Worm (Caenorhabditis elegans) whole organism, L3 larva: Measurements from ENCODE around the gene C15H11.10.
A peak's percentile ranks its signal among the peaks of the same experiment; 100 is the strongest.

Experiments used
- R02D3.7 ChIP-seq: fragments of 150-350 bp; optimal IDR thresholded peaks from 2 replicates; lab custom pipeline; 2014; ENCODE audit warnings: missing biosample characterization, missing genetic modification characterization
- ZK546.5 ChIP-seq: sonication (generic microtip); optimal IDR thresholded peaks from 2 replicates; lab custom pipeline; 2017; ENCODE audit warnings: missing biosample characterization, missing genetic modification characterization
- aly-2 ChIP-seq: fragments of 150-350 bp; optimal IDR thresholded peaks from 2 replicates; lab custom pipeline; 2014; ENCODE audit warnings: missing biosample characterization, missing genetic modification characterization
- ceh-16 ChIP-seq: sonication (generic microtip); optimal IDR thresholded peaks from 2 replicates; lab custom pipeline; 2017; ENCODE audit warnings: missing biosample characterization, missing genetic modification characterization
- ceh-28 ChIP-seq: fragments of 150-350 bp; optimal IDR thresholded peaks from 2 replicates; lab custom pipeline; 2014; ENCODE audit warnings: missing biosample characterization, missing genetic modification reagents, missing genetic modification characterization
- ceh-82 ChIP-seq: fragments of 150-350 bp; optimal IDR thresholded peaks from 2 replicates; lab custom pipeline; 2014; ENCODE audit warnings: missing biosample characterization, missing genetic modification characterization
- ceh-9 ChIP-seq: sonication (generic microtip); optimal IDR thresholded peaks from 2 replicates; lab custom pipeline; 2018; ENCODE audit warnings: missing biosample characterization, missing genetic modification characterization
- daf-12 ChIP-seq: fragments of 150-350 bp; optimal IDR thresholded peaks from 2 replicates; lab custom pipeline; 2014; ENCODE audit warnings: missing biosample characterization, missing genetic modification reagents, missing genetic modification characterization
- egl-5 ChIP-seq: fragments of 150-350 bp; optimal IDR thresholded peaks from 2 replicates; lab custom pipeline; 2017; ENCODE audit warnings: missing biosample characterization, missing genetic modification reagents, missing genetic modification characterization, inconsistent platforms
- elt-2 ChIP-seq: sonication (generic microtip); optimal IDR thresholded peaks from 2 replicates; lab custom pipeline; 2016; ENCODE audit warnings: missing genetic modification reagents, mild to moderate bottlenecking, missing genetic modification characterization, missing compliant biosample characterization
- elt-3 ChIP-seq, 3 experiments: fragments of 150-350 bp in 1 of 3; sonication (generic microtip) in 2 of 3; optimal IDR thresholded peaks; 2 replicates in 2 of 3; 4 replicates in 1 of 3; lab custom pipeline; 2014 to 2017; ENCODE audit warnings: missing biosample characterization in 3 of 3, missing genetic modification characterization in 3 of 3
- eor-1 ChIP-seq, 2 experiments: fragments of 150-350 bp; optimal IDR thresholded peaks; 2 replicates each; lab custom pipeline; 2014 to 2018; ENCODE audit warnings: missing biosample characterization in 2 of 2, missing genetic modification characterization in 2 of 2
- fkh-10 ChIP-seq: sonication (generic microtip); optimal IDR thresholded peaks from 2 replicates; lab custom pipeline; 2017; ENCODE audit warnings: missing biosample characterization, missing genetic modification reagents, missing genetic modification characterization
- fos-1 ChIP-seq: fragments of 150-350 bp; optimal IDR thresholded peaks from 2 replicates; lab custom pipeline; 2014; ENCODE audit warnings: missing biosample characterization, missing genetic modification characterization
- lin-15B ChIP-seq: fragments of 150-350 bp; optimal IDR thresholded peaks from 2 replicates; lab custom pipeline; 2014; ENCODE audit warnings: missing biosample characterization, missing genetic modification characterization
- lsy-12 ChIP-seq: sonication (generic microtip); optimal IDR thresholded peaks from 2 replicates; lab custom pipeline; 2016; ENCODE audit warnings: mild to moderate bottlenecking, missing genetic modification characterization, missing compliant biosample characterization
- nfya-1 ChIP-seq: sonication (generic microtip); optimal IDR thresholded peaks from 2 replicates; lab custom pipeline; 2017; ENCODE audit warnings: missing genetic modification characterization, mild to moderate bottlenecking, missing compliant biosample characterization, antibody characterized with exemption, moderate library complexity; ENCODE audit not compliant: insufficient read depth
- nhr-11 ChIP-seq: fragments of 150-350 bp; optimal IDR thresholded peaks from 2 replicates; lab custom pipeline; 2014; ENCODE audit warnings: missing biosample characterization, missing genetic modification characterization
- nhr-12 ChIP-seq: fragments of 150-350 bp; optimal IDR thresholded peaks from 2 replicates; lab custom pipeline; 2014; ENCODE audit warnings: missing biosample characterization, missing genetic modification characterization
- nhr-23 ChIP-seq: fragments of 150-350 bp; optimal IDR thresholded peaks from 2 replicates; lab custom pipeline; 2014; ENCODE audit warnings: missing biosample characterization, missing genetic modification reagents, missing genetic modification characterization
- nhr-237 ChIP-seq: fragments of 150-350 bp; optimal IDR thresholded peaks from 2 replicates; lab custom pipeline; 2014; ENCODE audit warnings: missing biosample characterization, missing genetic modification characterization
- nhr-25 ChIP-seq: sonication (generic microtip); optimal IDR thresholded peaks from 2 replicates; lab custom pipeline; 2017; ENCODE audit warnings: missing biosample characterization, missing genetic modification characterization
- nhr-43 ChIP-seq: sonication (generic microtip); optimal IDR thresholded peaks from 2 replicates; lab custom pipeline; 2016; ENCODE audit warnings: mild to moderate bottlenecking, missing genetic modification characterization, missing compliant biosample characterization; ENCODE audit not compliant: poor library complexity, severe bottlenecking
- nhr-77 ChIP-seq: fragments of 150-350 bp; optimal IDR thresholded peaks from 2 replicates; lab custom pipeline; 2014; ENCODE audit warnings: missing biosample characterization, missing genetic modification characterization
- pqm-1 ChIP-seq: fragments of 150-350 bp; optimal IDR thresholded peaks from 2 replicates; lab custom pipeline; 2017; ENCODE audit warnings: missing biosample characterization, missing genetic modification characterization, inconsistent platforms
- skn-1 ChIP-seq: fragments of 150-350 bp; optimal IDR thresholded peaks from 2 replicates; lab custom pipeline; 2014; ENCODE audit warnings: missing biosample characterization, missing genetic modification characterization
- snpc-4 ChIP-seq: fragments of 150-350 bp; optimal IDR thresholded peaks from 2 replicates; lab custom pipeline; 2014; ENCODE audit warnings: missing biosample characterization, missing genetic modification characterization
- tbx-2 ChIP-seq: sonication (generic microtip); optimal IDR thresholded peaks from 2 replicates; lab custom pipeline; 2016; ENCODE audit warnings: mild to moderate bottlenecking, missing genetic modification characterization, missing compliant biosample characterization
- unc-39 ChIP-seq: sonication (generic microtip); optimal IDR thresholded peaks from 4 replicates; lab custom pipeline; 2017; ENCODE audit warnings: missing biosample characterization, missing genetic modification characterization
- unc-62 ChIP-seq: fragments of 150-350 bp; sonication (generic microtip); optimal IDR thresholded peaks from 4 replicates; lab custom pipeline; 2014; ENCODE audit warnings: missing biosample characterization, missing genetic modification reagents, missing genetic modification characterization
- zag-1 ChIP-seq: fragments of 150-350 bp; optimal IDR thresholded peaks from 2 replicates; lab custom pipeline; 2014; ENCODE audit warnings: missing biosample characterization, missing genetic modification characterization
- ztf-11 ChIP-seq: fragments of 150-350 bp; optimal IDR thresholded peaks from 2 replicates; lab custom pipeline; 2014; ENCODE audit warnings: missing biosample characterization, missing genetic modification characterization
- ztf-4 ChIP-seq: fragments of 150-350 bp; optimal IDR thresholded peaks from 2 replicates; lab custom pipeline; 2014; ENCODE audit warnings: missing biosample characterization, missing genetic modification characterization

Gene C15H11.10

DNA sequence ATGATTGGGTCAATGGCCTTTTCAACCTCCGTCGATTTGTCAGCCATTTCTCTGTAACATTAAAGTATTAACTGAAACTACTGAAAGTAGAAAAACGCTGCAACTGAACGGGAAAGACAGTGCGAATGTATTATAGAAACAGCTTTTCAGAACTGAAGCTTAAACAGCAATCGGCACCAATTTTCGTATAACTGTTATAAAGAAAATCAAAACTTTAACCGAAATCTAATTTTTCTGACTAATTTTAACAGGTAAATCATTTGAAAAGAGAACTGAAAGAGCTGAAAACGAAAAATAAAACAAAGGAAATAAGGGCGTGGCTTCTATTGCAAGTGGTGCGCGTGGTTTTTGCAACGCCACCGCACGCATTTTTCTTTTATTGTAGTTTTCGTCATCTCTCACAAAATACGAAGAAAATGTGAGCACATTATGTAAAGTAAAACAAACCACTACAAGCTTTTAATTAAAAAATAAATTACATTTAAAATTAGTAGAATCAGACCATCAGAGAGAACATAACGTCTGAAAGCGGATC is 33.1 kb downstream of the C15H11.10 start, which contains the start of gene rrsr-1:
rrsr-1 (minus strand) TSS at position 51 of the 535 bp plus-strand sequence.
- TF ChIP-seq daf-12 (tag; lab: Kevin White, UChicago) (no peak), nhr-43 (tag; lab: Kevin White, UChicago) (peak; percentile 53), nhr-11 (tag; lab: Kevin White, UChicago) (no peak), snpc-4 (tag; lab: Kevin White, UChicago) (peak; percentile 54), ZK546.5 (tag; lab: Kevin White, UChicago) (no peak), ceh-16 (no peak), lin-15B (tag; lab: Kevin White, UChicago) (peak; percentile 5), skn-1 (tag; lab: Kevin White, UChicago) (no peak), egl-5 (tag; lab: Kevin White, UChicago) (peak; percentile 46), unc-62 (GFP tag; lab: Kevin White, UChicago) (no peak), zag-1 (tag; lab: Kevin White, UChicago) (no peak), eor-1 (tag; optimal IDR thresholded peaks at IDR 0.05; lab: Kevin White, UChicago) (no peak)
- TF ChIP-seq, all 47 proteins: peak for 4

DNA sequence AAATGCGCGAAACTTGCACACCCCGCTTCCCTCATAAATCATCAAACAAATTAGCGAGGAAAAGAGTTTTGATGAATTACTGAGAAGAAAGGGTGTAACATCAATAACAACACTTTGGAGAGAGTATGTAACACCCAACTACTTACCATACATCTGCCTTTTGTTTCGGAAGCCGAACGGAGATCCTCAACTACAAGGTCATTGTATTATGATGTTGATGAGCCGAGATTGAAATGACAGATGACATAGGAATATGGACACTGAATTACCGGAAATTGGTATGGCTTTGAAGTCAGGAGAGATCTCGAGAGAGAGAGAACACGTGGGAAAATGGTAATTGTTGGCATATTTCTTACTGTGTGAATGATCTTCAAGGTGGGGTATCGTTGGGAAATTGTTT is 34.1 kb downstream of the C15H11.10 start:
- no peak for TF ChIP-seq unc-62 (GFP tag; lab: Kevin White, UChicago)
- TF ChIP-seq elt-3 (tag; optimal IDR thresholded peaks at IDR 0.05; lab: Kevin White, UChicago) = no peak

DNA sequence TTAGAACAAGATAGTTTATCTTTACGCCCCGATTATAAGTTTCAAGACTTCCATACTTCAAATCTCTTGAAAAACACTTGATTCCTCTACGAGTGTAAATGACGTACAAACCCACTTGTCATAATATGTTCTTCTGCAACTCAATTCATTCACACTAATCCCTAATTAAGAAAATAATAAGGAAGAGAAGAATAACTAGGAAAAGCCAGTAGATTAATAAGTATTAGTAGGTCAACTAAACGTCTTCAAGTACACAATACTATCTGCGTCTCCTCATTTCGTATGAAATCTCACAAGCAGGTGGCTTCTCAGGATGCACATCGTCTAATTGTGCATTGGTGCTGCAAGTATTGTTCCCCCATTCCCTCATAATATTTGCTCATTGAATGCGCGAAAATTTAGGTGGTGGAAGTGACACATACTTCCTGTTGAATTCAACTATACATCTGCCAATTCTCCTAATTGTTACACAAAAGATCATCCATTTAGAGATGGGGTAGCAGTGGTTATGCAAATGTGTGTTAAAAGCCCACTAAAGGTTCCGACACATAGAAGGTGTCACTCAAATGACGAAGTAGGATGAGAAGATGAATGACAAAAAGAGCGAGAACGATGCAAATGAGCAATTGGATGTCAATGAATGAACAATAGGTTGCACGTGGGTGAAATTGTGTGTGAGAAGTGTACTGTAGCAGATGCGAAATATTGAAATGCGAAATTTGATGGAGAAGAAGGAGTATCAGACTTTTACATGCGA is 35.3 kb downstream of the C15H11.10 start:
- TF ChIP-seq R02D3.7 (tag; lab: Kevin White, UChicago) (no peak), ceh-16 (no peak), ZK546.5 (tag; lab: Kevin White, UChicago) (no peak), nhr-11 (tag; lab: Kevin White, UChicago) (no peak), nhr-23 (no peak), ceh-82 (tag; lab: Kevin White, UChicago) (no peak), unc-39 (no peak), daf-12 (tag; lab: Kevin White, UChicago) (no peak)

DNA sequence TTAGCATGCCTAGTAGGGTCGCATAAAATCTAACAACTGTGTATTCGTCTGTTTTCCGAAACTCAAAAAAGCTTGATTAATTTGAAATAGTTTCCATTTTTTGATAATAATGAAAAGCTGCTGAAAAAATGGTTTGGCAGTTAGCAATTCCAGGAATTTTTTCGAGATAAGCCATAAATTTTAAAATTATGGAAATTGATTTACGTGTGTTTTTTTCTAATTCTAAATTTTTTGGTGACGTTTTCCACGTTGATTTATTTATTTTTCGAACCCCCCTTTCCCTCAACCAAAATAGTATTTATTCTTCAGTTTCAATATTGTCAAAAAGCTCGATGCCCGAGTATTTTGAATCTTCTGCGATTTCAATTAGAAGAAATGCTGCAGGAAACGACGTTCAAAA is 36.9 kb downstream of the C15H11.10 start, which contains the start of gene F23B12.1:
F23B12.1 (plus strand) TSS at position 301 of the 400 bp plus-strand sequence.
- TF ChIP-seq nhr-77 (tag; lab: Kevin White, UChicago) (no peak), fkh-10 (no peak), nhr-237 (tag; lab: Kevin White, UChicago) (no peak), lsy-12 (tag; lab: Kevin White, UChicago) (no peak), nhr-43 (tag; lab: Kevin White, UChicago) (no peak), nhr-12 (tag; lab: Kevin White, UChicago) (no peak), nfya-1 (no peak), R02D3.7 (tag; lab: Kevin White, UChicago) (no peak), zag-1 (tag; lab: Kevin White, UChicago) (no peak), fos-1 (tag; lab: Kevin White, UChicago) (no peak), elt-2 (tag; lab: Kevin White, UChicago) (no peak), nhr-23 (no peak), pqm-1 (tag; lab: Kevin White, UChicago) (no peak), ZK546.5 (tag; lab: Kevin White, UChicago) (no peak), lin-15B (tag; lab: Kevin White, UChicago) (no peak), ztf-11 (tag; lab: Kevin White, UChicago) (no peak), ceh-82 (tag; lab: Kevin White, UChicago) (no peak), nhr-25 (tag; lab: Kevin White, UChicago) (no peak), aly-2 (tag; lab: Kevin White, UChicago) (no peak), skn-1 (tag; lab: Kevin White, UChicago) (no peak)
- TF ChIP-seq, all 47 proteins: peak for 0

DNA sequence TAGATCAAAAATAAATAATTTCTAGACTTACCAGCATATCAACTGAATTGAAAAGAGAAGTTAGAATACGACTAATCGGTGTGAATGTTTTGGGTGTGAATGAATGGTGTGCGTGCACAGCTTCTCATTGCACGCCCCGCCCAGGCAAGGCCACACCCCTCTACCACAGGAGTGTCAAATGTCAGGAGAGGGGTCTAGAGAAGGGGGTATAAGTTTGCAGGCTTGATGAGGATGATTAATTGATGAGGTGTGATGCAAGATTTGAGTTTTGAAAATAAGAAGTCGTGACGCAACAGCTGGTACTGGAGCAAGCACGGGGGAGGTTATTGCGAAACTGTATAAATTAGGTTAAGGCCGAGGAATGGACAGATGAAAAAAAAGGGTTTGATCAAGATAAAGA is 40.3 kb downstream of the C15H11.10 start, which contains the start of gene egl-1:
egl-1 (minus strand) TSS at position 101 of the 400 bp plus-strand sequence.
- TF ChIP-seq ceh-9 (tag; lab: Kevin White, UChicago) = no peak
- TF ChIP-seq nhr-23 = no peak
- TF ChIP-seq egl-5 (tag; lab: Kevin White, UChicago) = no peak
- no peak for TF ChIP-seq nhr-43 (tag; lab: Kevin White, UChicago)
- TF ChIP-seq ceh-28 (tag; lab: Kevin White, UChicago) = no peak
- TF ChIP-seq ceh-16 = no peak
- TF ChIP-seq nhr-77 (tag; lab: Kevin White, UChicago) = no peak
- no peak for TF ChIP-seq ztf-4
- TF ChIP-seq lin-15B (tag; lab: Kevin White, UChicago) = no peak
- no peak for TF ChIP-seq unc-39
- TF ChIP-seq elt-3 (tag; optimal IDR thresholded peaks at IDR 0.05; lab: Kevin White, UChicago) = no peak
- no peak for TF ChIP-seq tbx-2
